Worm (Caenorhabditis elegans) whole organism, mixed stage, embryonic: ENCODE results near the gene F14D2.19.

Experiments used
- bed-3 ChIP-seq: fragments of 200-800 bp; sonication (Bioruptor generic); optimal IDR thresholded peaks from 3 replicates; lab custom pipeline; 2018; ENCODE audit warnings: mild to moderate bottlenecking, missing genetic modification characterization, moderate library complexity, missing compliant biosample characterization
- blmp-1 ChIP-seq: fragments of 150-350 bp; optimal IDR thresholded peaks from 2 replicates; lab custom pipeline; 2014; ENCODE audit warnings: missing biosample characterization, missing genetic modification characterization
- ceh-39 ChIP-seq: fragments of 150-350 bp; optimal IDR thresholded peaks from 2 replicates; lab custom pipeline; 2014; ENCODE audit warnings: missing biosample characterization, missing genetic modification characterization
- ceh-43 ChIP-seq: fragments of 200-800 bp; sonication (Bioruptor generic); optimal IDR thresholded peaks from 2 replicates; lab custom pipeline; 2018; ENCODE audit warnings: mild to moderate bottlenecking, missing genetic modification characterization, moderate library complexity, missing compliant biosample characterization
- ces-1 ChIP-seq: fragments of 150-350 bp; optimal IDR thresholded peaks from 2 replicates; lab custom pipeline; 2014; ENCODE audit warnings: missing biosample characterization, missing genetic modification reagents, missing genetic modification characterization
- cnd-1 ChIP-seq: fragments of 200-800 bp; sonication (Bioruptor generic); optimal IDR thresholded peaks from 2 replicates; lab custom pipeline; 2018; ENCODE audit warnings: mild to moderate bottlenecking, missing genetic modification characterization, missing compliant biosample characterization
- drap-1 ChIP-seq: fragments of 200-800 bp; sonication (Bioruptor generic); optimal IDR thresholded peaks from 3 replicates; lab custom pipeline; 2018; ENCODE audit warnings: mild to moderate bottlenecking, missing genetic modification characterization, missing compliant biosample characterization
- elt-3 ChIP-seq: fragments of 150-350 bp; optimal IDR thresholded peaks from 2 replicates; lab custom pipeline; 2014; ENCODE audit warnings: missing biosample characterization, missing genetic modification characterization
- ham-2 ChIP-seq: fragments of 200-800 bp; sonication (Bioruptor generic); optimal IDR thresholded peaks from 2 replicates; lab custom pipeline; 2018; ENCODE audit warnings: mild to moderate bottlenecking, missing genetic modification characterization, missing compliant biosample characterization
- hlh-1 ChIP-seq: fragments of 150-350 bp; optimal IDR thresholded peaks from 2 replicates; lab custom pipeline; 2014; ENCODE audit warnings: missing biosample characterization, missing genetic modification reagents, missing genetic modification characterization
- lin-13 ChIP-seq: fragments of 150-350 bp; optimal IDR thresholded peaks from 2 replicates; lab custom pipeline; 2014; ENCODE audit warnings: missing biosample characterization, missing genetic modification characterization
- lsy-2 ChIP-seq: fragments of 150-350 bp; optimal IDR thresholded peaks from 2 replicates; lab custom pipeline; 2014; ENCODE audit warnings: missing biosample characterization, missing genetic modification characterization
- mep-1 ChIP-seq: fragments of 150-350 bp; optimal IDR thresholded peaks from 2 replicates; lab custom pipeline; 2017; ENCODE audit warnings: missing biosample characterization, missing genetic modification reagents, missing genetic modification characterization, inconsistent platforms
- nhr-12 ChIP-seq: fragments of 150-350 bp; optimal IDR thresholded peaks from 2 replicates; lab custom pipeline; 2014; ENCODE audit warnings: missing biosample characterization, missing genetic modification characterization
- nhr-2 ChIP-seq: fragments of 150-350 bp; optimal IDR thresholded peaks from 2 replicates; lab custom pipeline; 2014; ENCODE audit warnings: missing biosample characterization, missing genetic modification characterization
- nhr-237 ChIP-seq: fragments of 150-350 bp; optimal IDR thresholded peaks from 2 replicates; lab custom pipeline; 2014; ENCODE audit warnings: missing biosample characterization, missing genetic modification characterization
- nhr-28 ChIP-seq: fragments of 150-350 bp; optimal IDR thresholded peaks from 2 replicates; lab custom pipeline; 2014; ENCODE audit warnings: missing biosample characterization, missing genetic modification characterization
- nhr-76 ChIP-seq: sonication (generic microtip); optimal IDR thresholded peaks from 2 replicates; lab custom pipeline; 2017; ENCODE audit warnings: missing biosample characterization, missing genetic modification characterization
- pha-4 ChIP-seq: fragments of 150-350 bp; optimal IDR thresholded peaks from 2 replicates; lab custom pipeline; 2018; ENCODE audit warnings: missing biosample characterization, missing genetic modification reagents, missing genetic modification characterization
- snpc-4 ChIP-seq: fragments of 150-350 bp; optimal IDR thresholded peaks from 2 replicates; lab custom pipeline; 2014; ENCODE audit warnings: missing biosample characterization, missing genetic modification characterization
- sptf-1 ChIP-seq: sonication (generic microtip); optimal IDR thresholded peaks from 2 replicates; lab custom pipeline; 2017; ENCODE audit warnings: mild to moderate bottlenecking, missing genetic modification characterization, moderate library complexity, missing compliant biosample characterization
- tbx-8 ChIP-seq: fragments of 200-800 bp; sonication (Bioruptor generic); optimal IDR thresholded peaks from 2 replicates; lab custom pipeline; 2018; ENCODE audit warnings: mild to moderate bottlenecking, missing genetic modification characterization, moderate library complexity, missing compliant biosample characterization
- unc-120 ChIP-seq: sonication (generic microtip); optimal IDR thresholded peaks from 2 replicates; lab custom pipeline; 2017; ENCODE audit warnings: missing genetic modification characterization, missing compliant biosample characterization; ENCODE audit not compliant: poor library complexity, severe bottlenecking
- unc-39 ChIP-seq: fragments of 150-350 bp; optimal IDR thresholded peaks from 2 replicates; lab custom pipeline; 2014; ENCODE audit warnings: missing biosample characterization, missing genetic modification characterization
- unc-62 ChIP-seq: fragments of 150-350 bp; optimal IDR thresholded peaks from 2 replicates; lab custom pipeline; 2014; ENCODE audit warnings: missing biosample characterization, missing genetic modification reagents, missing genetic modification characterization
- ztf-11 ChIP-seq: fragments of 150-350 bp; optimal IDR thresholded peaks from 2 replicates; lab custom pipeline; 2014; ENCODE audit warnings: missing biosample characterization, missing genetic modification characterization

Gene F14D2.19

DNA sequence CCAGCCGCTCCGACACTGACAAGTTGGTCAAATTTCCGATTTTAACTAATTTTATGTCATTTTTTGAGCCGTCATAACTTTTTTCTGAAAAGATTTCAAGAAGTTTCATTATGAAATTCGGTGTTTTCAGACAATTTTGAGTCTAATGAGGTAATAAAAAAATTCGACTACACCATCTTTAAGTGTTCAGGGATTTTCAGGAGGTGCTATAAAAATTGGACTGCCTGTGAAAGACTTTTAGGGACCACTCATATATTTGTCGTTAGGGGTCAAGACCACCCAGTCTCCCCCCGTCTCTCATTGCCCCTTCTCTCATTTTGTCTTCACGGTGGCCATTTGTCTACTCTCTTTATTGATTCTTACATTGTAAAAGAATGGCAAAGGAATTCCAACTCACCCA is 37.8 kb upstream of the F14D2.19 start, which contains the start of gene bath-10:
Gene bath-10, plus strand, starts transcription at position 301 of the 400 bp plus-strand sequence.
- TF ChIP-seq sptf-1 (tag; lab: Kevin White, UChicago): no peak
- peak; percentile 22 for TF ChIP-seq nhr-2 (tag; lab: Kevin White, UChicago)
- TF ChIP-seq ceh-39: no peak
- TF ChIP-seq bed-3 (GFP tag; lab: Kevin White, UChicago): no peak

DNA sequence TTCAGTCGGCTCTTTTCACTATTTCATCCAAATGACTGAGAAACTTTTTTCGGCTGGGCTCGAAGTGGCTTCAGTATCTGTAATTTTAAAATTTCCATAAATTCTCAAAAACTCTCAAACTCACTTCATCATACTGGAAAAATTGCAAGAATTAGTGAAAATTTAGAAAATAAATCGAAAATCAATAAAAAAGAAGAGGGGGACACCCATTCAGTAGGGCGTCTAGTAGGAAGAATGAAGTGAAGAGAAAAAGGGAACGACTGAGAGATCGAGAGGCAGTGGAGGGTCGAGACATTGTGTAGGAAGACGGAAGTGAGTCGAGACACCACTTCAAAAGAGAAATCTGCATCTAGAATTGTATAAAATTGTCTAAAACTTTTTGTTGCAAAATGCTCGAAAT is 36.9 kb upstream of the F14D2.19 start:
- TF ChIP-seq ces-1 (GFP tag; lab: Kevin White, UChicago) (peak; percentile 77), snpc-4 (tag; lab: Kevin White, UChicago) (no peak)

DNA sequence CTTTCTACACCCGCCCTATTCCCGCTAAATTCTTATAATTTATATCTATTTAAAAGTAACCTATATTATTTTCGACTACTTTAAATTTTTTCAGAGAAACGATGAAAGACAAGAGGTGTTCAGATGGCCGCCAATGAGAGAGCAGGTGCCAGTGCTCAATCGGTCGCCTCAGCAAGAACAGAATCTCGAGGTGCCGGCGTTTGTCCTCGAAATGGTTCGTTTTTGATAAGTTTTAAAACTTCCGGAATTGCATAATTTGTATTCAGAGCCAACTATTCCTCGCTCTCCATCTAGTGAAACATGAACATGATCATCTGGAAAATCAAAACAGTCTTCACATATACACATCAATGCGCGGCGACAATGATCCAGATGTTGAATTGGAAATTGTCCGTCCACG is 34.1 kb upstream of the F14D2.19 start, which contains the start of gene bath-23:
Gene bath-23, plus strand, starts transcription at position 301 of the 400 bp plus-strand sequence.
- no peak for TF ChIP-seq blmp-1 (tag; lab: Kevin White, UChicago)

DNA sequence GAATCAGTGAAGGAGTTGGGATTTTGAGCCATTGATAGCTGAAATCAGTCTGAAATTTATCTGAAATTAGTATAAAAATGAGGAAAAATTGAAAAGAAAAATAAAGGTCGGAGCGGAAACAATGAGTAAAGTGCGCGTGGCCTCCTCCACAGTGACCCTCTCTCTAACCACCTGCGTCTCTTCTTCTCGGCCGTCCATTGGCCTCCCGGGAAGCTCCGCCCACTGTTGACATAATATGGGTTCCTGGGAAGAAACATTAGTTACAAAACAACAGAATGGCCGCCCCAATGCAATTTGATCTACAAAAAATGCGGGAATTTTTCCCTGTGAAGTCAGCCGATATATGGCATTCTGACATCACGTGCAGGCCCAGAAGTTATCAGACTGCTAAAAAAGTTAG is 33.1 kb upstream of the F14D2.19 start, which contains the start of gene Y49F6C.8:
Gene Y49F6C.8, minus strand, starts transcription at position 51 of the 400 bp plus-strand sequence.
- peak; percentile 87 for TF ChIP-seq lsy-2
- no peak for TF ChIP-seq nhr-2 (tag; lab: Kevin White, UChicago)

DNA sequence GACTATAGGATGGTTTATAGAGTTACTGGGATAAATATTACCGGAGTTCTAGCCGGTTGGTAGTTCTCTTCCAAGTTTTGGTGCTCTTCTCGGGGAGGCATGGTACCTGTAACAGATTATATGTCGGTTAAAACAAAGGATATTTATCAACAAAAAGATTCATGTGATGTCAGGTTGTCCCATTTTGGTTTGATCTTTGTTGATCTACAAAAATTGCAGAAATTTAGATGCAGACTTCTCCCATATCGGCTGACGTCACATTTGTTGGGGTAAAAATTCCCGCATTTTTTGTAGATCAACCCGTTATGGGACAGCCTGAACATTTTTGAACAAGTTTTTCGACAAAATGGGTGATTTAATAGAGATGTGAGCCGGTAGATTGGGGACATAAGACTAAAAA is 31.2 kb upstream of the F14D2.19 start, which contains the start of gene Y49F6C.7:
Gene Y49F6C.7, minus strand, starts transcription at position 101 of the 400 bp plus-strand sequence.
- TF ChIP-seq nhr-76 (no peak), unc-39 (tag; lab: Kevin White, UChicago) (no peak), snpc-4 (tag; lab: Kevin White, UChicago) (no peak), bed-3 (GFP tag; lab: Kevin White, UChicago) (no peak), ceh-43 (GFP tag; lab: Kevin White, UChicago) (no peak)

DNA sequence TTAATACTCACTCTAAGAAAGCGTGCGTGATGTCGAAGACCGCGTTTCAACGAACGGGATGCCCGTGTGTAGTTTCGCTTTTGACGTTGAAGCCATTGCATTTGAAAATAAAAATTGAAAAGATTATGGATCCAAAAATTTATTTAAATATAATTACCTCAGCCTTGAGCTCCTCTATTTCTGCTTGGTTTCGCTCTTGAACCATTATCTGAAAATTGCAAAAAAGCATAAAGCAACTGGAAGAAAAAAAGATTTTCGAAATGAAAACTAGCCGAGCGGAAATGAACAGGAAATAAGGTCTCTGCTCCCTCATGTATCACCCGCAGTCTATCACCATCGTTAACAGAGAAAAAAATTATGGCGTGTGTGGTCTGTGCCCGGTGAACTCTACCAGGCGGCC is 30.2 kb upstream of the F14D2.19 start, which contains the start of gene Y49F6C.6:
Gene Y49F6C.6, minus strand, starts transcription at position 101 of the 400 bp plus-strand sequence.
- no peak for TF ChIP-seq ham-2 (GFP tag; lab: Kevin White, UChicago)
- no peak for TF ChIP-seq sptf-1 (tag; lab: Kevin White, UChicago)
- no peak for TF ChIP-seq nhr-2 (tag; lab: Kevin White, UChicago)
- no peak for TF ChIP-seq nhr-237
- TF ChIP-seq ztf-11 (tag; lab: Kevin White, UChicago): no peak
- no peak for TF ChIP-seq hlh-1 (tag; lab: Kevin White, UChicago)
- TF ChIP-seq unc-120 (tag; lab: Kevin White, UChicago): no peak
- no peak for TF ChIP-seq drap-1 (GFP tag; lab: Kevin White, UChicago)
- TF ChIP-seq pha-4: no peak
- no peak for TF ChIP-seq bed-3 (GFP tag; lab: Kevin White, UChicago)
- no peak for TF ChIP-seq elt-3 (tag; lab: Kevin White, UChicago)
- TF ChIP-seq nhr-12 (tag; lab: Kevin White, UChicago): no peak
- no peak for TF ChIP-seq snpc-4 (tag; lab: Kevin White, UChicago)
- TF ChIP-seq cnd-1 (tag; lab: Kevin White, UChicago): no peak
- no peak for TF ChIP-seq tbx-8 (GFP tag; lab: Kevin White, UChicago)

DNA sequence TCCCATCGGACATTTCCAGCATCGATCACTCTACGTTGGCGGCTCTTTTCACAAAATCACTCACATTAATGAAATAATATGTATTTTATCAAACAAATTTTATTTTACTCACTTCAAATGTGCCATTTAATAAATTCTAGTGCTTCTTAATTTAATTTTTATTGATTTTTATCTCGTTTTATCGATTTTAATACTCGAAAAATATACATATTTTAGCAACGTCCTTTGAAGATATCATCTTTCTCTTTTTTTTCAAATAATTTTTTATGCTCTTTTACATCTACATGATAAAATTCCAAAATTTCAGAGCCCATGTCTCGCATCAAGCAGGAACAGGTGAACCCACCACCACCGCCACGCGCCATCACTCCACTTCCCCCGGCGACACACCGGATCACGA is 21.9 kb upstream of the F14D2.19 start, which contains the start of the genes lido-14 and bath-27:
Gene lido-14, plus strand, starts transcription at position 301 of the 400 bp plus-strand sequence.
Gene bath-27, plus strand, starts transcription at position 306 of the 400 bp plus-strand sequence.
- TF ChIP-seq nhr-28 (tag; lab: Kevin White, UChicago) (no peak), blmp-1 (tag; lab: Kevin White, UChicago) (no peak), sptf-1 (tag; lab: Kevin White, UChicago) (no peak)

DNA sequence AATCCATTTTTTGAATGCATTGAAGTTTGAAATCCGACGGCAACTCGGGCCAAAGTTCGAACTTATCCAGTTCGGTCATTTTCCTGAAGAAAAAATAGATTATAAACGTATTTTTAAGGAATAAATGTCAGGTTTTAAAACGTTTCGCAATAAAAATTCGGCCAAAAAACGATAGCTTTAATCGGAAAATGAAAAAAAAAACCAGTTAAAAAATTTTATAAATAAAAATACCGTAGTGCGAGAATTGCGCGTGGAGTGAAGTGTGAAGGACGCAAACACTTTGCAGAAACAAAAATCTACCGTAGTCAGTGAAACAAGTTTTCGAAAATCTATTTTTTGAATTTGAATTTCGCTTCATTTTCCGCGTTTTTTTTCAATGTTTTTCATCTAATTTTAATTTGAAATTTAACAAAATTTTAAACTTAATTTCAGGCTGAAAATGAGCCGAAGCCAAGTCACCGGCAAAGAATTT is 12.9 kb upstream of the F14D2.19 start, which contains the start of gene F14D2.8:
Gene F14D2.8, minus strand, starts transcription at position 51 of the 472 bp plus-strand sequence.
- TF ChIP-seq unc-62 (GFP tag; lab: Kevin White, UChicago) (no peak), nhr-12 (tag; lab: Kevin White, UChicago) (no peak), tbx-8 (GFP tag; lab: Kevin White, UChicago) (no peak), pha-4 (no peak), hlh-1 (tag; lab: Kevin White, UChicago) (no peak), sptf-1 (tag; lab: Kevin White, UChicago) (no peak), ztf-11 (tag; lab: Kevin White, UChicago) (no peak), elt-3 (tag; lab: Kevin White, UChicago) (no peak), lin-13 (no peak), nhr-76 (no peak), cnd-1 (tag; lab: Kevin White, UChicago) (no peak), mep-1 (tag; lab: Kevin White, UChicago) (no peak)
